ENCODE assay signal across 5 fruit fly cellular contexts in genomic region chr3R:26014262-26014833, dm6.
TF ChIP-seq lines count a peak whose summit lies in the region.

TSS of gene Kaz-m1 (plus strand) at chr3R:26014721.

- TF ChIP-seq CTCF in whole organism, embryonic (GFP tag; optimal IDR thresholded peaks at IDR 0.05; lab: Kevin White, UChicago), result no peak

TF ChIP-seq in whole organism, adult, 20 proteins besides CTCF, POLR2A, EP300 and RAD21:
- TF ChIP-seq cic (GFP tag; optimal IDR thresholded peaks at IDR 0.05; lab: Kevin White, UChicago), result no peak
- TF ChIP-seq CG7045 (GFP tag; optimal IDR thresholded peaks at IDR 0.05; lab: Kevin White, UChicago), result no peak
- peak; percentile 28 for TF ChIP-seq CG14711 (tag; optimal IDR thresholded peaks at IDR 0.05; lab: Kevin White, UChicago)
- no peak for TF ChIP-seq Mnt (GFP tag; optimal IDR thresholded peaks at IDR 0.05; lab: Kevin White, UChicago)
- no peak for TF ChIP-seq bab1 (GFP tag; optimal IDR thresholded peaks at IDR 0.05; lab: Kevin White, UChicago)
- no peak for TF ChIP-seq pad (GFP tag; optimal IDR thresholded peaks at IDR 0.05; lab: Kevin White, UChicago)
- TF ChIP-seq Crg-1 (GFP tag; optimal IDR thresholded peaks at IDR 0.05; lab: Kevin White, UChicago), result no peak
- TF ChIP-seq ovo (GFP tag; optimal IDR thresholded peaks at IDR 0.05; lab: Kevin White, UChicago), result no peak
- no peak for TF ChIP-seq kay (GFP tag; lab: Kevin White, UChicago; ENCODE audit: borderline replicate concordance)
- TF ChIP-seq tj (GFP tag; optimal IDR thresholded peaks at IDR 0.05; lab: Kevin White, UChicago), result no peak
- no peak for TF ChIP-seq CG33017 (tag; optimal IDR thresholded peaks at IDR 0.05; lab: Kevin White, UChicago)
- peak; percentile 34 for TF ChIP-seq CG11617 (GFP tag; optimal IDR thresholded peaks at IDR 0.05; lab: Kevin White, UChicago)
- TF ChIP-seq CG12768 (GFP tag; optimal IDR thresholded peaks at IDR 0.05; lab: Kevin White, UChicago), result no peak
- peak; percentile 28 for TF ChIP-seq CG7101 (tag; optimal IDR thresholded peaks at IDR 0.05; lab: Kevin White, UChicago)

TF ChIP-seq in whole organism, embryonic, 481 proteins besides CTCF, POLR2A, EP300 and RAD21 (continues in another document):
- TF ChIP-seq org-1 (GFP tag; optimal IDR thresholded peaks at IDR 0.05; lab: Kevin White, UChicago) (peak; percentile 11), Opbp (GFP tag; IDR thresholded peaks at IDR 0.05; lab: Robert Waterston, UW; ENCODE audit: partially characterized antibody) (no peak), Ada2b (GFP tag; IDR thresholded peaks at IDR 0.05; lab: Robert Waterston, UW) (no peak), CG1832 (GFP tag; optimal IDR thresholded peaks at IDR 0.05; lab: Kevin White, UChicago) (no peak), Sin3A (optimal IDR thresholded peaks at IDR 0.05; lab: Kevin White, UChicago) (no peak), HLHmδ (GFP tag; optimal IDR thresholded peaks at IDR 0.05; lab: Kevin White, UChicago) (no peak), pros (GFP tag; optimal IDR thresholded peaks at IDR 0.05; lab: Kevin White, UChicago) (no peak), bigmax (GFP tag; optimal IDR thresholded peaks at IDR 0.05; lab: Kevin White, UChicago) (no peak), CG11456 (GFP tag; IDR thresholded peaks at IDR 0.05; lab: Robert Waterston, UW) (no peak), Awh (GFP tag; IDR thresholded peaks at IDR 0.05; lab: Robert Waterston, UW) (no peak), HLH3B (GFP tag; IDR thresholded peaks at IDR 0.05; lab: Robert Waterston, UW) (no peak; the same call in 1 of the 2 replicates), Sox100B (GFP tag; optimal IDR thresholded peaks at IDR 0.05; lab: Kevin White, UChicago) (peak; percentile 44), CG11723 (GFP tag; optimal IDR thresholded peaks at IDR 0.05; lab: Kevin White, UChicago) (no peak), CG16813 (GFP tag; IDR thresholded peaks at IDR 0.05; lab: Robert Waterston, UW; ENCODE audit: partially characterized antibody) (no peak), ci (GFP tag; IDR thresholded peaks at IDR 0.05; lab: Robert Waterston, UW) (no peak), Nf-YC (tag; optimal IDR thresholded peaks at IDR 0.05; lab: Kevin White, UChicago) (peak; percentile 32), dpn (GFP tag; optimal IDR thresholded peaks at IDR 0.05; lab: Kevin White, UChicago) (peak in 1 of 2 experiments; percentile 31), CG2678 (tag; optimal IDR thresholded peaks at IDR 0.05; lab: Kevin White, UChicago) (peak; percentile 81), slbo (GFP tag; IDR thresholded peaks at IDR 0.05; lab: Robert Waterston, UW) (peak; percentile 50; the same call in 1 of the 2 replicates), CG43689 (GFP tag; IDR thresholded peaks at IDR 0.05; lab: Robert Waterston, UW) (no peak)

TF ChIP-seq in whole organism, prepupa, 60 proteins besides CTCF, POLR2A, EP300 and RAD21:
- TF ChIP-seq Eip78C (GFP tag; lab: Kevin White, UChicago) (peak; percentile 27), CG10631 (GFP tag; optimal IDR thresholded peaks at IDR 0.05; lab: Kevin White, UChicago) (peak; percentile 28), CG15336 (GFP tag; IDR thresholded peaks at IDR 0.05; lab: Robert Waterston, UW) (no peak), CG31627 (GFP tag; optimal IDR thresholded peaks at IDR 0.05; lab: Kevin White, UChicago) (no peak), CG3032 (tag; optimal IDR thresholded peaks at IDR 0.05; lab: Kevin White, UChicago) (peak; percentile 29), Ets96B (tag; optimal IDR thresholded peaks at IDR 0.05; lab: Kevin White, UChicago) (peak; percentile 22), dsx (GFP tag; optimal IDR thresholded peaks at IDR 0.05; lab: Kevin White, UChicago; ENCODE audit: poor library complexity, severe bottlenecking) (peak; percentile 22)

TF ChIP-seq in whole organism, pupa, 21 proteins besides CTCF, POLR2A, EP300 and RAD21:
- TF ChIP-seq CG8159 (tag; optimal IDR thresholded peaks at IDR 0.05; lab: Kevin White, UChicago) (peak; percentile 50), CG9948 (tag; optimal IDR thresholded peaks at IDR 0.05; lab: Kevin White, UChicago) (peak; percentile 25), CG14655 (GFP tag; optimal IDR thresholded peaks at IDR 0.05; lab: Kevin White, UChicago) (peak; percentile 25), CG17806 (tag; optimal IDR thresholded peaks at IDR 0.05; lab: Kevin White, UChicago) (peak; percentile 16), CG15710 (tag; optimal IDR thresholded peaks at IDR 0.05; lab: Kevin White, UChicago) (peak; percentile 1), EcR (GFP tag; optimal IDR thresholded peaks at IDR 0.05; lab: Kevin White, UChicago) (no peak)

TF ChIP-seq in whole organism, wandering third instar larva, 38 proteins besides CTCF, POLR2A, EP300 and RAD21:
- TF ChIP-seq rgr (GFP tag; optimal IDR thresholded peaks at IDR 0.05; lab: Kevin White, UChicago) (peak; percentile 8), Hnf4 (GFP tag; optimal IDR thresholded peaks at IDR 0.05; lab: Kevin White, UChicago) (no peak), Jra (GFP tag; optimal IDR thresholded peaks at IDR 0.05; lab: Kevin White, UChicago) (no peak), foxo (GFP tag; optimal IDR thresholded peaks at IDR 0.05; lab: Kevin White, UChicago) (peak in 1 of 2 experiments; percentile 28), dl (GFP tag; optimal IDR thresholded peaks at IDR 0.05; lab: Kevin White, UChicago; ENCODE audit: insufficient read depth in 1 of 2, partially characterized antibody in 2 of 2) (no peak), Sp1 (GFP tag; optimal IDR thresholded peaks at IDR 0.05; lab: Kevin White, UChicago) (no peak), br (GFP tag; optimal IDR thresholded peaks at IDR 0.05; lab: Kevin White, UChicago) (peak; percentile 17), HLH106 (tag; optimal IDR thresholded peaks at IDR 0.05; lab: Kevin White, UChicago) (peak; percentile 10), dmrt93B (GFP tag; optimal IDR thresholded peaks at IDR 0.05; lab: Kevin White, UChicago) (no peak), Mio (GFP tag; optimal IDR thresholded peaks at IDR 0.05; lab: Kevin White, UChicago) (no peak)
